Worm (Caenorhabditis elegans): ENCODE measurements around the gene C02F4.4.

Gene C02F4.4

ce11 chrIV:10511432-10511831, 3.6 kb downstream of the C02F4.4 start (continued):
- TF ChIP-seq zfp-2 (tag; optimal IDR thresholded peaks at IDR 0.05) = no peak
- TF ChIP-seq ceh-62 (tag; optimal IDR thresholded peaks at IDR 0.05) = no peak
- TF ChIP-seq dpl-1 (GFP tag; optimal IDR thresholded peaks at IDR 0.05) = no peak
- no peak for TF ChIP-seq R02D3.7 (tag; optimal IDR thresholded peaks at IDR 0.05)
- no peak for TF ChIP-seq egl-43 (GFP tag; IDR thresholded peaks at IDR 0.05)
- no peak for TF ChIP-seq lir-3 (tag; optimal IDR thresholded peaks at IDR 0.05)
- TF ChIP-seq Y48G9A.11 (GFP tag; IDR thresholded peaks at IDR 0.05) = no peak
- no peak for TF ChIP-seq zip-11 (GFP tag; IDR thresholded peaks at IDR 0.05)
- no peak for TF ChIP-seq F44E2.7 (GFP tag; IDR thresholded peaks at IDR 0.05)
- TF ChIP-seq lim-7 (GFP tag; IDR thresholded peaks at IDR 0.05) = no peak
- no peak for TF ChIP-seq madf-9 (GFP tag; conservative IDR thresholded peaks at IDR 0.05)
- TF ChIP-seq set-16 (GFP tag; IDR thresholded peaks at IDR 0.05) = no peak
- peak; percentile 8 for TF ChIP-seq mes-2 (tag; optimal IDR thresholded peaks at IDR 0.05; ENCODE audit: poor library complexity, severe bottlenecking)
- TF ChIP-seq nhr-237 (tag; optimal IDR thresholded peaks at IDR 0.05) = no peak
- TF ChIP-seq nhr-42 (GFP tag; IDR thresholded peaks at IDR 0.05) = no peak
- TF ChIP-seq tra-1 (GFP tag; IDR thresholded peaks at IDR 0.05) = no peak
- TF ChIP-seq nhr-102 (tag; optimal IDR thresholded peaks at IDR 0.05) = peak; percentile 61
- TF ChIP-seq vab-7 (GFP tag; IDR thresholded peaks at IDR 0.05) = no peak
- no peak for TF ChIP-seq nhr-76 (tag; optimal IDR thresholded peaks at IDR 0.05)
- TF ChIP-seq unc-130 (GFP tag; optimal IDR thresholded peaks at IDR 0.05) = no peak
- no peak for TF ChIP-seq arid-1 (GFP tag; conservative IDR thresholded peaks at IDR 0.05)
- TF ChIP-seq jun-1 (tag; optimal IDR thresholded peaks at IDR 0.05) = no peak
- no peak for TF ChIP-seq lin-13 (GFP tag; optimal IDR thresholded peaks at IDR 0.05)
- peak; percentile 21; the same call in 1 of the 2 replicates for TF ChIP-seq pha-4 (GFP tag; IDR thresholded peaks at IDR 0.05)
- no peak for TF ChIP-seq pha-4 (tag; optimal IDR thresholded peaks at IDR 0.05)
- no peak for TF ChIP-seq daf-8 (GFP tag; IDR thresholded peaks at IDR 0.05)
- no peak for TF ChIP-seq cey-2 (tag; optimal IDR thresholded peaks at IDR 0.05; ENCODE audit: borderline replicate concordance, insufficient read depth)
- peak in 1 of 2 experiments; percentile 19 for TF ChIP-seq daf-16 (GFP tag; optimal IDR thresholded peaks at IDR 0.05)
- TF ChIP-seq daf-16 (tag; optimal IDR thresholded peaks at IDR 0.05) = peak; percentile 98
- no peak for TF ChIP-seq ama-1 (optimal IDR thresholded peaks at IDR 0.05)
- TF ChIP-seq lin-38 (GFP tag; IDR thresholded peaks at IDR 0.05) = peak; percentile 19; the same call in 1 of the 2 replicates
- TF ChIP-seq aly-2 (tag; optimal IDR thresholded peaks at IDR 0.05) = no peak
- no peak for TF ChIP-seq attf-4 (tag; optimal IDR thresholded peaks at IDR 0.05)
- no peak for TF ChIP-seq lsy-2 (tag; optimal IDR thresholded peaks at IDR 0.05)
- TF ChIP-seq ceh-28 (tag; optimal IDR thresholded peaks at IDR 0.05) = no peak
- TF ChIP-seq ces-1 (GFP tag; optimal IDR thresholded peaks at IDR 0.05) = no peak
- no peak for TF ChIP-seq snpc-4 (tag; optimal IDR thresholded peaks at IDR 0.05)
- TF ChIP-seq Y5F2A.4 (GFP tag; optimal IDR thresholded peaks at IDR 0.05) = no peak
- TF ChIP-seq T20F7.1 (GFP tag; optimal IDR thresholded peaks at IDR 0.05) = peak; percentile 18
- TF ChIP-seq nhr-10 (tag; optimal IDR thresholded peaks at IDR 0.05) = no peak
- peak; percentile 89 for TF ChIP-seq hlh-11 (tag; optimal IDR thresholded peaks at IDR 0.05)
- no peak for TF ChIP-seq ztf-11 (tag; optimal IDR thresholded peaks at IDR 0.05)
- TF ChIP-seq snpc-1.2 (GFP tag; IDR thresholded peaks at IDR 0.05) = no peak
- no peak for TF ChIP-seq saeg-2 (GFP tag; IDR thresholded peaks at IDR 0.05)
- no peak for TF ChIP-seq F10B5.3 (tag; optimal IDR thresholded peaks at IDR 0.05)
- TF ChIP-seq dmd-9 (GFP tag; IDR thresholded peaks at IDR 0.05) = no peak
- no peak for TF ChIP-seq mxl-2 (GFP tag; conservative IDR thresholded peaks at IDR 0.05)
- TF ChIP-seq lin-29 (GFP tag; IDR thresholded peaks at IDR 0.05) = no peak
- TF ChIP-seq lin-1 (GFP tag; IDR thresholded peaks at IDR 0.05) = no peak
- no peak for TF ChIP-seq ZK546.5 (tag; optimal IDR thresholded peaks at IDR 0.05)
- TF ChIP-seq spr-3 (GFP tag; optimal IDR thresholded peaks at IDR 0.05) = no peak
- no peak for TF ChIP-seq Y75B8A.6 (GFP tag; IDR thresholded peaks at IDR 0.05)
- no peak for TF ChIP-seq nhr-6 (tag; optimal IDR thresholded peaks at IDR 0.05)

Data from whole organism, L4 larva.